Fruit fly (Drosophila melanogaster) S2 (cell line): ENCODE measurements around the gene meigo.

Experiments used
- CG8478 ChIP-seq: fragments of >200 bp; optimal IDR thresholded peaks from 2 replicates; lab custom pipeline; 2018
- CTCF ChIP-seq, 2 experiments: fragments of >200 bp; optimal IDR thresholded peaks; 2 replicates each; lab custom pipeline; 2018

DNA sequence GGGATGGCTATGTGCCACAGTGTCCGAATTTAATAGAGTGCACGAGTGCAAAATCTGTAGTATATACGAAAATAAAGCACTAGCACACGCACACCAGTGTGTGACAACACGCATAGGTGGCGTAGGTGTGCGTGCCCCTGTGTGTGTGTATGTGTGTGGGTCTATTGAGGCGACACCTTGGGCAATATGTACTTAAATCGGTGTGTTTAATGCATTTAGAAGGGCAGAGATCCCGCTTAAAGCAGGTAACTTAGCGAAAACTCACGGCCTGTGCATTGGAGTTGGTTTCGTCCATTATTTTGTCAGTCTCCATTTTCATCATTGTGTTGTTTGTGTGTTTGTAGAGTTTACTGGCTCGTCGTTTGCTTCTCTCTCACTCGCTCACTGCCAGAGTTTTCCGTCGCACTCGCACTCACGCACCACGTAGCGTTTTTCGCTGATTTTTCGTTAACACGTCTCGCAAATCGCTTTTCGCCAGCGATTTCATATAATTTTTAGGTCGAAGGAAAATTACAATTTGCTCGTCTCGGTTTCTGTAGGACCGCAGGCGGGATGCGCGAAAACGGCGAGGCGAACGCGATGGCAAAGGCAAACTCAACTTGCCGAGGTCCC lies 11.3 kb upstream of the meigo start:
- no peak for TF ChIP-seq CG8478 (lab: Kevin White, UChicago)
- TF ChIP-seq CTCF (optimal IDR thresholded peaks at IDR 0.05; lab: Kevin White, UChicago) = peak in 1 of 2 experiments; percentile 37
